Fruit fly (Drosophila melanogaster): ENCODE results near the gene CG7126.
A peak's percentile ranks its signal among the peaks of the same experiment; 100 is the strongest.

The CG7126 gene

dm6 chr3R:18298900-18299321, 3.7 kb downstream of the CG7126 start, which contains the start of gene Dlc90F (continued):
- peak; percentile 76 for TF ChIP-seq CG2678 (tag; optimal IDR thresholded peaks at IDR 0.05)
- TF ChIP-seq Mrtf (GFP tag; IDR thresholded peaks at IDR 0.05), result peak; percentile 82
- TF ChIP-seq Dll (GFP tag; IDR thresholded peaks at IDR 0.05; ENCODE audit: partially characterized antibody), result peak; percentile 65; the same call in 2 of the 4 replicates
- TF ChIP-seq ems (GFP tag; optimal IDR thresholded peaks at IDR 0.05), result no peak
- TF ChIP-seq CG18262 (tag; optimal IDR thresholded peaks at IDR 0.05), result peak; percentile 79
- peak; percentile 73 for TF ChIP-seq Dek (tag; optimal IDR thresholded peaks at IDR 0.05)
- TF ChIP-seq gsb (GFP tag; IDR thresholded peaks at IDR 0.05), result no peak
- peak; percentile 49 for TF ChIP-seq CG16813 (GFP tag; IDR thresholded peaks at IDR 0.05; ENCODE audit: partially characterized antibody)
- TF ChIP-seq CG13894 (tag; optimal IDR thresholded peaks at IDR 0.05), result peak; percentile 60
- TF ChIP-seq CG18619 (GFP tag; optimal IDR thresholded peaks at IDR 0.05), result peak; percentile 78
- no peak for TF ChIP-seq dati (GFP tag; IDR thresholded peaks at IDR 0.05)
- TF ChIP-seq CG10959 (GFP tag; IDR thresholded peaks at IDR 0.05), result peak; percentile 52; the same call in 1 of the 2 replicates
- peak; percentile 54; the same call in 1 of the 2 replicates for TF ChIP-seq E2f2 (GFP tag; IDR thresholded peaks at IDR 0.05)
- peak; percentile 31 for TF ChIP-seq CG3838 (GFP tag; optimal IDR thresholded peaks at IDR 0.05)
- TF ChIP-seq CG10321 (GFP tag; IDR thresholded peaks at IDR 0.05), result peak; percentile 23; the same call in 1 of the 2 replicates
- TF ChIP-seq gfzf (GFP tag; optimal IDR thresholded peaks at IDR 0.05), result peak; percentile 95
- no peak for TF ChIP-seq odd (GFP tag; optimal IDR thresholded peaks at IDR 0.05)
- TF ChIP-seq CG10654 (GFP tag; optimal IDR thresholded peaks at IDR 0.05), result peak; percentile 65
- peak; percentile 68 for TF ChIP-seq Drgx (GFP tag; IDR thresholded peaks at IDR 0.05)
- TF ChIP-seq CG43689 (GFP tag; IDR thresholded peaks at IDR 0.05), result no peak
- no peak for TF ChIP-seq gcm (GFP tag; optimal IDR thresholded peaks at IDR 0.05)
- TF ChIP-seq CG9437 (GFP tag; optimal IDR thresholded peaks at IDR 0.05), result peak; percentile 50
- no peak for TF ChIP-seq pros (GFP tag; optimal IDR thresholded peaks at IDR 0.05)
- peak; percentile 75 for TF ChIP-seq CG6689 (GFP tag; IDR thresholded peaks at IDR 0.05)
- peak; percentile 94 for TF ChIP-seq Ets97D (GFP tag; optimal IDR thresholded peaks at IDR 0.05)
- peak; percentile 86 for TF ChIP-seq CG11456 (GFP tag; IDR thresholded peaks at IDR 0.05)
- TF ChIP-seq tin (GFP tag; optimal IDR thresholded peaks at IDR 0.05), result peak; percentile 66
- TF ChIP-seq CG6854 (GFP tag; optimal IDR thresholded peaks at IDR 0.05), result no peak
- TF ChIP-seq Dad (GFP tag; optimal IDR thresholded peaks at IDR 0.05), result peak; percentile 53
- TF ChIP-seq Hr78 (GFP tag; optimal IDR thresholded peaks at IDR 0.05), result no peak
- TF ChIP-seq CG4617 (GFP tag; optimal IDR thresholded peaks at IDR 0.05; ENCODE audit: borderline replicate concordance), result peak; percentile 20
- peak in 1 of 2 experiments; percentile 19 for TF ChIP-seq insv (GFP tag; optimal IDR thresholded peaks at IDR 0.05)
- TF ChIP-seq schlank (tag; optimal IDR thresholded peaks at IDR 0.05), result no peak
- peak; percentile 49 for TF ChIP-seq ATbp (GFP tag; optimal IDR thresholded peaks at IDR 0.05)
- TF ChIP-seq slbo (GFP tag; IDR thresholded peaks at IDR 0.05), result peak; percentile 92
- TF ChIP-seq CG8944 (GFP tag; optimal IDR thresholded peaks at IDR 0.05), result peak; percentile 63
- peak; percentile 18 for TF ChIP-seq CG2202 (tag; optimal IDR thresholded peaks at IDR 0.05)
- TF ChIP-seq Optix (GFP tag; IDR thresholded peaks at IDR 0.05), result peak; percentile 55; the same call in 2 of the 3 replicates
- TF ChIP-seq knrl (GFP tag; IDR thresholded peaks at IDR 0.05; ENCODE audit: partially characterized antibody), result peak; percentile 74
- TF ChIP-seq fd102C (GFP tag; optimal IDR thresholded peaks at IDR 0.05), result no peak
- TF ChIP-seq Hr3 (GFP tag; optimal IDR thresholded peaks at IDR 0.05), result peak; percentile 81
- TF ChIP-seq CG7372 (GFP tag; IDR thresholded peaks at IDR 0.05), result peak; percentile 75
- no peak for TF ChIP-seq gt (GFP tag; IDR thresholded peaks at IDR 0.05)
- TF ChIP-seq CG42726 (GFP tag; IDR thresholded peaks at IDR 0.05; ENCODE audit: partially characterized antibody), result no peak
- peak; percentile 72 for TF ChIP-seq CG17328 (GFP tag; IDR thresholded peaks at IDR 0.05)
- TF ChIP-seq CG10431 (GFP tag; optimal IDR thresholded peaks at IDR 0.05), result peak; percentile 34
- peak; percentile 59 for TF ChIP-seq CG8089 (GFP tag; optimal IDR thresholded peaks at IDR 0.05)
- TF ChIP-seq CG11085 (GFP tag; IDR thresholded peaks at IDR 0.05), result peak; percentile 67; the same call in 1 of the 2 replicates
- TF ChIP-seq Doc2 (GFP tag; IDR thresholded peaks at IDR 0.05), result peak; percentile 32; the same call in 1 of the 2 replicates
- no peak for TF ChIP-seq so (GFP tag; IDR thresholded peaks at IDR 0.05)
